Worm (Caenorhabditis elegans): ENCODE measurements around the gene aqp-10.

aqp-10 gene

ce11 chrII:9782337-9782736 lies 12.7 kb upstream of the aqp-10 start, which contains the start of gene T10B9.14:
T10B9.14 (minus strand) TSS chrII:9782437.
- TF ChIP-seq T22C8.4 (GFP tag; IDR thresholded peaks at IDR 0.05) (no peak), ztf-23 (GFP tag; IDR thresholded peaks at IDR 0.05) (no peak), med-1 (GFP tag; optimal IDR thresholded peaks at IDR 0.05; ENCODE audit: insufficient read depth) (no peak), flt-1 (GFP tag; IDR thresholded peaks at IDR 0.05) (no peak), tab-1 (GFP tag; IDR thresholded peaks at IDR 0.05) (no peak), ztf-29 (GFP tag; IDR thresholded peaks at IDR 0.05) (no peak), klf-2 (GFP tag; conservative IDR thresholded peaks at IDR 0.05) (no peak), ref-1 (GFP tag; conservative IDR thresholded peaks at IDR 0.05) (no peak)

DNA sequence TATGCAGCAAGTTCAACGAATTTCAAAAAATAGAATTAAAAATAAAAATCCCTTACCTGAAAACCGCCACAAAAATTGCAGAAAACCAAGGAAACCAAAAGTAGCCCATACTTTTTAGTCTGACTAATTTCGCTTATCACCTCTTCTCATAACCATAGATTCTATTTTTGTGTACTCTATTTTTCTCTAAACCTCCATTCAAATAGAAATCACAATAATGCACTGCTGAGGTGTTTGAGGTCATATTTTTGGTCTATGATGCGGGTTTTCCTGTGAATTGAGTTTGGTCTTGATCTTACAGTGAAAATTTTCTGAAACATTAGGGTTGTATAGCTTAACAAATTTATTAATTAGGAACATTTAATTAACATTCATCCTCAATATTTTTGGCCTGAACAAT lies 12.2 kb upstream of the aqp-10 start, which contains the start of gene cyp-13A1:
TSS of gene cyp-13A1 (minus strand) at position 156 of the 400 bp plus-strand sequence.
- TF ChIP-seq ref-1 (GFP tag; conservative IDR thresholded peaks at IDR 0.05) (no peak), med-1 (GFP tag; optimal IDR thresholded peaks at IDR 0.05; ENCODE audit: insufficient read depth) (no peak), tab-1 (GFP tag; IDR thresholded peaks at IDR 0.05) (no peak), ztf-23 (GFP tag; IDR thresholded peaks at IDR 0.05) (no peak), klf-2 (GFP tag; conservative IDR thresholded peaks at IDR 0.05) (no peak), T22C8.4 (GFP tag; IDR thresholded peaks at IDR 0.05) (no peak), flt-1 (GFP tag; IDR thresholded peaks at IDR 0.05) (no peak), ztf-29 (GFP tag; IDR thresholded peaks at IDR 0.05) (no peak)

DNA sequence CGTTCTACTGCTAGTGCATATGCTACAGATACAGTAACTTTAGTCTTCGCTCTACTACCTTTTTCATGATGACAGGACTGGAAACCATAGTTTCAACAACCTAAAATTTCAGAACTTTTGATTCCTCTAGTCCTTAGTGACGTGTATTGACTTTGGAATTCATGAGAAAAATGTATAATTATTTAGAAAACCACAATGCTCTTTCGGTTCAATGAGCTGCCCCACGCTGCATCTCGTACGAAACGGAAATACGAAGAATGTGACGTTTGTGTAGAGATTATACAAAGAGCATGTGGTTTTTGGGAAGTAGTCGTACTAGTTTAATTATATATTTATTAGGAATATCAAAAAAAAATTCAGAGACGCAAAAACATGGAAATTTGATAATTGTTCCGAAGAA lies 8.8 kb upstream of the aqp-10 start:
- TF ChIP-seq ztf-29 (GFP tag; IDR thresholded peaks at IDR 0.05) (no peak), ref-1 (GFP tag; conservative IDR thresholded peaks at IDR 0.05) (no peak), tab-1 (GFP tag; IDR thresholded peaks at IDR 0.05) (no peak), ztf-23 (GFP tag; IDR thresholded peaks at IDR 0.05) (no peak), T22C8.4 (GFP tag; IDR thresholded peaks at IDR 0.05) (no peak), cog-1 (tag; optimal IDR thresholded peaks at IDR 0.05) (no peak), flt-1 (GFP tag; IDR thresholded peaks at IDR 0.05) (no peak), klf-2 (GFP tag; conservative IDR thresholded peaks at IDR 0.05) (no peak), med-1 (GFP tag; optimal IDR thresholded peaks at IDR 0.05; ENCODE audit: insufficient read depth) (no peak)

DNA sequence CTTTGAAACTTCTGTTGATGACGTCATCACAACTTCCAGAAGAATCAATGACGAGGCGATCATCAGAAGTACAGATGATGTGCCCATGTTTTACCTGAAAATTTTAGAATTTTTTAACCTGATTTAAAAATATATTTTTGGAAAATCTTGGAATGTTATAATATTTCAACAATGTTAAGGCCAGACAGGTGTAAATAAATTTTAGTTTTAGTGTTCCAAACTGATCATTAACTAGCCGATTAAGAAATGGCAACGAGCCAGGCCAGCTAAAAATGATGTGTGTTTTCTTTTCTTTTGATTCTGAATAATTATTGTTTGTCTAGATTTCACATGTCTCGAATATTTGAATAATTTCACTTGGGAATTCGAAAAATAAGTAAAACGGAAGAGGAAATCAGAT lies 6.1 kb upstream of the aqp-10 start, which contains the start of gene T10B9.9:
TSS of gene T10B9.9 (minus strand) at position 101 of the 400 bp plus-strand sequence.
- TF ChIP-seq med-1 (GFP tag; optimal IDR thresholded peaks at IDR 0.05; ENCODE audit: insufficient read depth) = no peak
- TF ChIP-seq ref-1 (GFP tag; conservative IDR thresholded peaks at IDR 0.05) = no peak
- TF ChIP-seq ztf-29 (GFP tag; IDR thresholded peaks at IDR 0.05) = no peak
- no peak for TF ChIP-seq flt-1 (GFP tag; IDR thresholded peaks at IDR 0.05)
- TF ChIP-seq klf-2 (GFP tag; conservative IDR thresholded peaks at IDR 0.05) = no peak
- no peak for TF ChIP-seq cog-1 (tag; optimal IDR thresholded peaks at IDR 0.05)

ce11 chrII:9774653-9775052 lies 5.0 kb upstream of the aqp-10 start:
- TF ChIP-seq flt-1 (GFP tag; IDR thresholded peaks at IDR 0.05) (peak; percentile 94), klf-2 (GFP tag; conservative IDR thresholded peaks at IDR 0.05) (peak; percentile 92), ztf-29 (GFP tag; IDR thresholded peaks at IDR 0.05) (peak; percentile 84), T22C8.4 (GFP tag; IDR thresholded peaks at IDR 0.05) (peak; percentile 81), ztf-23 (GFP tag; IDR thresholded peaks at IDR 0.05) (peak; percentile 90), tab-1 (GFP tag; IDR thresholded peaks at IDR 0.05) (peak; percentile 94), cog-1 (tag; optimal IDR thresholded peaks at IDR 0.05) (peak; percentile 47), med-1 (GFP tag; optimal IDR thresholded peaks at IDR 0.05; ENCODE audit: insufficient read depth) (peak; percentile 63), ref-1 (GFP tag; conservative IDR thresholded peaks at IDR 0.05) (peak; percentile 79)

DNA sequence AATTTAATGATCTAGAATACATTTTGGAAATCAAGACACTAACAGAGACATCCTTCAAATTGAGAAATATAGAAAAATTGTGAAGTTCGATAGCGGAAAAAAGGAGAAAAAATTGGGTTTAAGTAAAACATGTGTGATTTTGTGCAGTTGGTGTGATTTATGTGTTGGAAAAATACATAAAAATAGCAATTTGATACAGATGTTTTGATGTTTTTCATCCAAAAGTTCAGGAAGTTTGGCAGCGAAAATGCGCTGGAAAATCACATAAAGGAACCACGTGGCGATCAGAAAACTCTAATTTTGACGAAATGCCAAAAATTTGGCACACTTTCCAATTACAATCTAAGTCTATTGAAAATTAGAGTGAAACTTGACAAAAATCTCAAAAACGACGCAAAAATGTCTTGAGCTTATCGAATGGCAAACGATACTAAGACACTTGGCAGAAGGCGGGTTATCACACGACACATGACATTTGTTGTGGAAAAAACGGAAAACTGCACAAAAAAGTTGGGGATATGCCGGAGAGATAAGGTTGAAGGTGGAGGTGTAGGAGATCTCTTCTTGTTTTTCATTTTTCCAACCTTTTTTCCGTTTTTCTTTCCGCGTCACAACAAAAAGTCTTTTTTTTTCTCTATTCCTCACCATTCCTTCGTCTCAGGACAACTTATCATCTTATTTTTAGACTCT lies 4.4 kb upstream of the aqp-10 start, which contains the start of gene ZK1321.4:
TSS of gene ZK1321.4 (minus strand) at position 51 of the 690 bp plus-strand sequence.
- no peak for TF ChIP-seq flt-1 (GFP tag; IDR thresholded peaks at IDR 0.05)
- TF ChIP-seq klf-2 (GFP tag; conservative IDR thresholded peaks at IDR 0.05) = no peak
- TF ChIP-seq ztf-29 (GFP tag; IDR thresholded peaks at IDR 0.05) = no peak
- no peak for TF ChIP-seq tab-1 (GFP tag; IDR thresholded peaks at IDR 0.05)
- TF ChIP-seq med-1 (GFP tag; optimal IDR thresholded peaks at IDR 0.05; ENCODE audit: insufficient read depth) = no peak
- no peak for TF ChIP-seq ztf-23 (GFP tag; IDR thresholded peaks at IDR 0.05)
- TF ChIP-seq cog-1 (tag; optimal IDR thresholded peaks at IDR 0.05) = no peak
- no peak for TF ChIP-seq ref-1 (GFP tag; conservative IDR thresholded peaks at IDR 0.05)
- TF ChIP-seq T22C8.4 (GFP tag; IDR thresholded peaks at IDR 0.05) = no peak

DNA sequence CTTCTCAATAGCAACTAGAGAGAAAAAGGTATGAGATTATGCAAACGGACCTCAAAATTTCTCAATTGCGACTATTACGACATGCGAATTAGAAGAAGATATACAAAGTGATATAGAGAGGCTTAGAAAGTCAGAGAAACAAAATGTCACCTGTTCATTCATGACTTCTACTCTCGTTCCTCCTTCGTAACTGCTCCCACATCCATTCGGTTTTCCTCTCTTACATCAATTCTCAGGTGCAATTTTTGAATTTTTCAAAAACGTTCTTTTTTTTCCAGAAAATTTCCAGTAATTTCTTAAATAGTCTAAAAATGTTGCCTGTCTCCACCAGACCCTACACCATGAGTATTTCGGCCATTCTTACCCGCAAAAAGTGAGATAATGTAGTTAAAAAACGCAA lies 5.0 kb downstream of the aqp-10 start:
- TF ChIP-seq flt-1 (GFP tag; IDR thresholded peaks at IDR 0.05) (no peak), ref-1 (GFP tag; conservative IDR thresholded peaks at IDR 0.05) (no peak), ztf-29 (GFP tag; IDR thresholded peaks at IDR 0.05) (no peak), cog-1 (tag; optimal IDR thresholded peaks at IDR 0.05) (no peak), ztf-23 (GFP tag; IDR thresholded peaks at IDR 0.05) (no peak), T22C8.4 (GFP tag; IDR thresholded peaks at IDR 0.05) (no peak), klf-2 (GFP tag; conservative IDR thresholded peaks at IDR 0.05) (no peak), tab-1 (GFP tag; IDR thresholded peaks at IDR 0.05) (no peak), med-1 (GFP tag; optimal IDR thresholded peaks at IDR 0.05; ENCODE audit: insufficient read depth) (no peak)

- TF ChIP-seq ref-1 (GFP tag; conservative IDR thresholded peaks at IDR 0.05) (no peak), flt-1 (GFP tag; IDR thresholded peaks at IDR 0.05) (no peak), med-1 (GFP tag; optimal IDR thresholded peaks at IDR 0.05; ENCODE audit: insufficient read depth) (no peak), T22C8.4 (GFP tag; IDR thresholded peaks at IDR 0.05) (no peak), klf-2 (GFP tag; conservative IDR thresholded peaks at IDR 0.05) (no peak), ztf-23 (GFP tag; IDR thresholded peaks at IDR 0.05) (no peak), tab-1 (GFP tag; IDR thresholded peaks at IDR 0.05) (no peak), cog-1 (tag; optimal IDR thresholded peaks at IDR 0.05) (no peak), ztf-29 (GFP tag; IDR thresholded peaks at IDR 0.05) (no peak)
These were observed 10.3 kb downstream of the aqp-10 start for ce11 chrII:9759382-9759781.

DNA sequence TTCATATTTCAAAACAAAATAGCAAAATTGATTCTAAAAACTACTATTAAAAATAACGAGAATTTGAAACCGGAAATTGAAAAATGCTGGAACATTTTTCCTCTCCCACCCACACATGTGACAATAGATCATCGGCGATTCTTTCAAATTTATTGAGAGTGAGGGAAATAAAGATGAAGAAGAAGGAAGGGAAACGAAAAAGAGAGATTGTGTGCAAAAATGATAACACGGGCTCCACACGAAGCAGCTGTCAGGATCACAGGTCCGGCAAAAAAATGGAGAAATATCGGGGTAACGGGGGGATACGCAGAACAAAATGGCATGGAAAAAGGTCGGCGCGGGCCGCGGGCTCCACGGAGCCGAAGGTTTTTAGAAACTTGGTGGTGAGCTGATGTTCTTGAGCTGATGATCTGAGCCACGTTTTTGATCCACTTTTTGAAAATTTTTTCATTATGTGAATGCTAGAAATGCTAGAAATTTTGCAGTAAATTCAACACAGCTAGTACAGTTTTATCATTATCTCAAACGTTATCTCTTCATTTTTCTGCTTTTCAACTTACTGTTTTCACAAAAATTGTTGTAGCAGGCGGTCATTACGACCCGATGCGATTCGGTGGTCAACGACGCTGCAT lies 11.9 kb downstream of the aqp-10 start, which contains the start of gene shk-1:
TSS of gene shk-1 (plus strand) at position 582 of the 632 bp plus-strand sequence.
- TF ChIP-seq T22C8.4 (GFP tag; IDR thresholded peaks at IDR 0.05) = no peak
- no peak for TF ChIP-seq ref-1 (GFP tag; conservative IDR thresholded peaks at IDR 0.05)
- no peak for TF ChIP-seq flt-1 (GFP tag; IDR thresholded peaks at IDR 0.05)
- no peak for TF ChIP-seq tab-1 (GFP tag; IDR thresholded peaks at IDR 0.05)
- no peak for TF ChIP-seq med-1 (GFP tag; optimal IDR thresholded peaks at IDR 0.05; ENCODE audit: insufficient read depth)
- TF ChIP-seq klf-2 (GFP tag; conservative IDR thresholded peaks at IDR 0.05) = no peak
- TF ChIP-seq ztf-23 (GFP tag; IDR thresholded peaks at IDR 0.05) = no peak
- TF ChIP-seq ztf-29 (GFP tag; IDR thresholded peaks at IDR 0.05) = no peak
- no peak for TF ChIP-seq cog-1 (tag; optimal IDR thresholded peaks at IDR 0.05)

Measured in whole organism, midembryonic.